Worm (Caenorhabditis elegans) whole organism, mixed stage, embryonic: ENCODE data around the gene T25E4.2.
"Not testable (repeated sequence)": the region's sequence is repeated elsewhere in the genome, so short reads cannot be mapped to it uniquely, and the experiment has no call there.

Experiments used
- M03D4.4 ChIP-seq: sonication (generic microtip); optimal IDR thresholded peaks from 2 replicates; lab custom pipeline; 2017; ENCODE audit warnings: mild to moderate bottlenecking, missing genetic modification characterization, missing compliant biosample characterization
- bed-3 ChIP-seq: fragments of 200-800 bp; sonication (Bioruptor generic); optimal IDR thresholded peaks from 3 replicates; lab custom pipeline; 2018; ENCODE audit warnings: mild to moderate bottlenecking, missing genetic modification characterization, moderate library complexity, missing compliant biosample characterization
- blmp-1 ChIP-seq: fragments of 150-350 bp; optimal IDR thresholded peaks from 2 replicates; lab custom pipeline; 2014; ENCODE audit warnings: missing biosample characterization, missing genetic modification characterization
- ceh-39 ChIP-seq: fragments of 150-350 bp; optimal IDR thresholded peaks from 2 replicates; lab custom pipeline; 2014; ENCODE audit warnings: missing biosample characterization, missing genetic modification characterization
- ceh-43 ChIP-seq: fragments of 200-800 bp; sonication (Bioruptor generic); optimal IDR thresholded peaks from 2 replicates; lab custom pipeline; 2018; ENCODE audit warnings: mild to moderate bottlenecking, missing genetic modification characterization, moderate library complexity, missing compliant biosample characterization
- ceh-83 ChIP-seq: fragments of 200-800 bp; sonication (Bioruptor generic); optimal IDR thresholded peaks from 2 replicates; lab custom pipeline; 2018; ENCODE audit warnings: mild to moderate bottlenecking, missing genetic modification characterization, missing compliant biosample characterization
- ces-1 ChIP-seq: fragments of 150-350 bp; optimal IDR thresholded peaks from 2 replicates; lab custom pipeline; 2014; ENCODE audit warnings: missing biosample characterization, missing genetic modification reagents, missing genetic modification characterization
- cnd-1 ChIP-seq: fragments of 200-800 bp; sonication (Bioruptor generic); optimal IDR thresholded peaks from 2 replicates; lab custom pipeline; 2018; ENCODE audit warnings: mild to moderate bottlenecking, missing genetic modification characterization, missing compliant biosample characterization
- drap-1 ChIP-seq: fragments of 200-800 bp; sonication (Bioruptor generic); optimal IDR thresholded peaks from 3 replicates; lab custom pipeline; 2018; ENCODE audit warnings: mild to moderate bottlenecking, missing genetic modification characterization, missing compliant biosample characterization
- elt-1 ChIP-seq: sonication (generic microtip); optimal IDR thresholded peaks from 2 replicates; lab custom pipeline; 2017; ENCODE audit warnings: missing genetic modification characterization, mild to moderate bottlenecking, missing compliant biosample characterization, antibody characterized with exemption, moderate library complexity, borderline replicate concordance; ENCODE audit not compliant: insufficient read depth
- elt-3 ChIP-seq: fragments of 150-350 bp; optimal IDR thresholded peaks from 2 replicates; lab custom pipeline; 2014; ENCODE audit warnings: missing biosample characterization, missing genetic modification characterization
- flh-1 ChIP-seq: fragments of 200-800 bp; sonication (Bioruptor generic); optimal IDR thresholded peaks from 2 replicates; lab custom pipeline; 2018; ENCODE audit warnings: mild to moderate bottlenecking, missing genetic modification characterization, moderate library complexity, missing compliant biosample characterization
- ham-2 ChIP-seq: fragments of 200-800 bp; sonication (Bioruptor generic); optimal IDR thresholded peaks from 2 replicates; lab custom pipeline; 2018; ENCODE audit warnings: mild to moderate bottlenecking, missing genetic modification characterization, missing compliant biosample characterization
- lin-13 ChIP-seq: fragments of 150-350 bp; optimal IDR thresholded peaks from 2 replicates; lab custom pipeline; 2014; ENCODE audit warnings: missing biosample characterization, missing genetic modification characterization
- lin-32 ChIP-seq: fragments of 200-800 bp; sonication (Bioruptor generic); optimal IDR thresholded peaks from 2 replicates; lab custom pipeline; 2018; ENCODE audit warnings: mild to moderate bottlenecking, missing genetic modification characterization, missing compliant biosample characterization
- lsy-2 ChIP-seq: fragments of 150-350 bp; optimal IDR thresholded peaks from 2 replicates; lab custom pipeline; 2014; ENCODE audit warnings: missing biosample characterization, missing genetic modification characterization
- mep-1 ChIP-seq: fragments of 150-350 bp; optimal IDR thresholded peaks from 2 replicates; lab custom pipeline; 2017; ENCODE audit warnings: missing biosample characterization, missing genetic modification reagents, missing genetic modification characterization, inconsistent platforms
- mls-2 ChIP-seq: sonication (generic microtip); optimal IDR thresholded peaks from 2 replicates; lab custom pipeline; 2016; ENCODE audit warnings: mild to moderate bottlenecking, missing genetic modification characterization, moderate library complexity, missing compliant biosample characterization
- nhr-12 ChIP-seq: fragments of 150-350 bp; optimal IDR thresholded peaks from 2 replicates; lab custom pipeline; 2014; ENCODE audit warnings: missing biosample characterization, missing genetic modification characterization
- nhr-2 ChIP-seq: fragments of 150-350 bp; optimal IDR thresholded peaks from 2 replicates; lab custom pipeline; 2014; ENCODE audit warnings: missing biosample characterization, missing genetic modification characterization
- nhr-237 ChIP-seq: fragments of 150-350 bp; optimal IDR thresholded peaks from 2 replicates; lab custom pipeline; 2014; ENCODE audit warnings: missing biosample characterization, missing genetic modification characterization
- nhr-28 ChIP-seq: fragments of 150-350 bp; optimal IDR thresholded peaks from 2 replicates; lab custom pipeline; 2014; ENCODE audit warnings: missing biosample characterization, missing genetic modification characterization
- pha-4 ChIP-seq: fragments of 150-350 bp; optimal IDR thresholded peaks from 2 replicates; lab custom pipeline; 2018; ENCODE audit warnings: missing biosample characterization, missing genetic modification reagents, missing genetic modification characterization
- sem-2 ChIP-seq: fragments of 200-800 bp; sonication (Bioruptor generic); optimal IDR thresholded peaks from 2 replicates; lab custom pipeline; 2018; ENCODE audit warnings: mild to moderate bottlenecking, missing genetic modification characterization, missing compliant biosample characterization
- tbx-8 ChIP-seq: fragments of 200-800 bp; sonication (Bioruptor generic); optimal IDR thresholded peaks from 2 replicates; lab custom pipeline; 2018; ENCODE audit warnings: mild to moderate bottlenecking, missing genetic modification characterization, moderate library complexity, missing compliant biosample characterization
- unc-120 ChIP-seq: sonication (generic microtip); optimal IDR thresholded peaks from 2 replicates; lab custom pipeline; 2017; ENCODE audit warnings: missing genetic modification characterization, missing compliant biosample characterization; ENCODE audit not compliant: poor library complexity, severe bottlenecking
- unc-62 ChIP-seq: fragments of 150-350 bp; optimal IDR thresholded peaks from 2 replicates; lab custom pipeline; 2014; ENCODE audit warnings: missing biosample characterization, missing genetic modification reagents, missing genetic modification characterization
- zip-8 ChIP-seq: fragments of 150-350 bp; optimal IDR thresholded peaks from 2 replicates; lab custom pipeline; 2014; ENCODE audit warnings: missing biosample characterization, missing genetic modification characterization
- ztf-11 ChIP-seq: fragments of 150-350 bp; optimal IDR thresholded peaks from 2 replicates; lab custom pipeline; 2014; ENCODE audit warnings: missing biosample characterization, missing genetic modification characterization

T25E4.2 gene

ce11 chrII:5543476-5544144, 38.6 kb downstream of the T25E4.2 start (continued):
- peak; percentile 94 for TF ChIP-seq unc-120 (tag; lab: Kevin White, UChicago)
- TF ChIP-seq lin-13 (tag; lab: Kevin White, UChicago): peak; percentile 85
- peak; percentile 92 for TF ChIP-seq pha-4 (tag; lab: Kevin White, UChicago)
- TF ChIP-seq mep-1 (tag; lab: Kevin White, UChicago): peak; percentile 96
- TF ChIP-seq M03D4.4 (tag; lab: Kevin White, UChicago): peak; percentile 86
- TF ChIP-seq lsy-2: peak; percentile 84

- TF ChIP-seq elt-3 (no peak), blmp-1 (no peak), ceh-83 (GFP tag; lab: Kevin White, UChicago) (no peak), nhr-28 (tag; lab: Kevin White, UChicago) (no peak), lsy-2 (no peak), cnd-1 (tag; lab: Kevin White, UChicago) (no peak)
Measured at ce11 chrII:5541685-5542084, 40.5 kb downstream of the T25E4.2 start, which contains the start of gene C17C3.24. TSS of gene C17C3.24 (minus strand) at chrII:5541785.

DNA sequence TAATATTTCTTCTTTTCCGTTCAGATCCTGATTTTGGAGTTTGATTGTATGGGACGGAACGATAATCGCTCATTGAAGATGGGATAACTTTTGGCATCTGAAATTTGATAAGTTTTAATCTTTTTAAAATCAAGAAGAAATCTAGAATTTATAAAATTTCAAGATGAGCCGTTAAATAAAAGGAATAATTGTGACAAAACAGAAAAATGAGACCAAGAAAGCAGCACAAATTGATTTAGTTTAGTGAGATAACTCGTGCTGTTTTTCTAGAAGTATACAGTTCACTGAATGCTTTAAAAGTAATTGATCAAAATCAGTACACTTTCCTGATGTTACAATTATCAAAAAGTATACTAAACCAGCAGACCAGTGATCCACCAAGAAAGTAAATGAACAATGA, 42.1 kb downstream of the T25E4.2 start, which contains the start of gene hlh-27:
Gene hlh-27 (minus strand): TSS at position 101 of the 400 bp plus-strand sequence.
- not testable (repeated sequence) for TF ChIP-seq bed-3; ham-2; zip-8 (tag; lab: Kevin White, UChicago)

ce11 chrII:5537524-5537923, 44.7 kb downstream of the T25E4.2 start, which contains the start of gene C17C3.11:
TSS of gene C17C3.11 (plus strand) at chrII:5537824.
- TF ChIP-seq M03D4.4 (tag; lab: Kevin White, UChicago) (no peak), unc-62 (no peak), mls-2 (no peak), ceh-43 (no peak), nhr-2 (tag; lab: Kevin White, UChicago) (no peak)

DNA sequence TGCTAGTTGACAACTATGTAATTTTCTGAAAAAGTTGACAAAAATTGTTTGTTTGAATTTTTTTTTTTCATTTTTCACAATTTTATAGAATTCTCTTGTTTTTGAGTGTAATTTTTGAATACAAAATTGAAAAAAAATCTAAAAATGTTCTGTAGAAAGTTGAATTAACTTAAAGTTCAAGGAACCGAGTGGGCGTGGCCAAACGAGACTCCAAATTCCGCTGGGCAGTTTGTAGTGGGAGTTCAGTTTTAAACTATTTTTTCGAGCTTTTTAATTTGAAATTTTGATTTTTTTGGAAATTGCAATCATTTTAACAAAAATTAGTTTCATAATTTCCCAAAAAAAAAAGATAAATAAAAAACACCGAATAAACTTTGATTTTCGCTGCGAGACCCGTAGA, 45.1 kb downstream of the T25E4.2 start:
- TF ChIP-seq nhr-28 (tag; lab: Kevin White, UChicago): no peak

DNA sequence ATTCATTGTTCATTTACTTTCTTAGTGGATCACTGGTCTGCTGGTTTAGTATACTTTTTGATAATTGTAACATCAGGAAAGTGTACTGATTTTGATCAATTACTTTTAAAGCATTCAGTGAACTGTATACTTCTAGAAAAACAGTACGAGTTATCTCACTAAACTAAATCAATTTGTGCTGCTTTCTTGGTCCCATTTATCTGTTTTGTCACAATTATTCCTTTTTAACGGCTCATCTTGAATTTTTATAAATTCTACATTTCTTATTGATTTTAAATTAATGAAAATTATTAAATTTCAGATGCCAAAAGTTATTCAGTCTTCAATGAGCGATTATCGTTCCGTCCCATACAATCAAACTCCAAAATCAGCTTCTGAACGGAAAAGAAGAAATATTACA, 47.3 kb downstream of the T25E4.2 start, which contains the start of gene hlh-25:
Gene hlh-25 (plus strand): TSS at position 301 of the 400 bp plus-strand sequence.
- not testable (repeated sequence) for TF ChIP-seq drap-1; tbx-8 (GFP tag; lab: Kevin White, UChicago); ceh-83 (GFP tag; lab: Kevin White, UChicago)
- TF ChIP-seq, all 35 proteins: peak for 0; not testable (repeated sequence) for 35

DNA sequence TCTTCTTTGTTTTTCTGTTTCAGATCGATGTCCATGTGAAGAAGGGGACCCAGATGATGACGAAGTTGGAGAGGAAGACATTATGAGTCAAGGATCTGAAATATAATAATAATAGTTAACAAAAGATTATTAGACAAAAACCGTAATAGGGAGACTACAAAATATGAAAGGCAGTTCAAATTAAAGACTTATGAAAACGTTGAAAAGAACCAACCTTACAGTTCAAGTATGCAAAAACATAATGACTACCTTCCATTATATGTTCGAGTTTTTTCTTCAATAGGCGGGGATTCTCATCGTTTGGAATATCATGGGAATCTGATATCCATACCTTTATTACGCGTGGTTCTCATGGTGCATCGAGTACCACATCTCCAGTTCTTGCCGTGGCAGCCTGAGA, 48.6 kb downstream of the T25E4.2 start, which contains the start of gene hlh-26:
Gene hlh-26 (minus strand): TSS at position 101 of the 400 bp plus-strand sequence.
- no peak for TF ChIP-seq elt-1 (tag; lab: Kevin White, UChicago)

DNA sequence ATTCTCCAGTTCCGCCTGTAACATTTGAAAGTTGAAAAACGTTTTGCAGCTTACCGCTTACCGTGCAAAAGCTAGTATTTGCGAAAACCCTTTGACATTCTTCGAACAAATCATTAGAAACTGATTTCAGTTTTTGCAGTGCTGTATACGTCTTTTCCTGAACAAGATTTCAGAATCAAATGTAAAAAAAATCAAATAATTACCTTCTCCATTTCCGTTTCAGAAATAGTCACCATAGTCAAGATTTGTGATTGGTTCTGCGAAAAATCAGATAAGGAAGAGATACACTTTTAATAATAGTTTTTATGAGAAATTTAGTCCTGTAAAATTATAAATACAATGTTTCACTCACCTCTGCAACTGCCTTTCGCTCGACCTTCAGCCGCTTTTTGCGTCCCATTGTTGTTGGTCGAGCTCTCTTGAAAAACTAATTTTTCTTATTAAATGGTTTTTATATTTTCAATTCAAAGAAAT, 50.3 kb downstream of the T25E4.2 start, which contains the start of gene C17C3.9:
Gene C17C3.9 (minus strand): TSS at position 424 of the 474 bp plus-strand sequence.
- TF ChIP-seq nhr-12 (no peak), cnd-1 (tag; lab: Kevin White, UChicago) (no peak), zip-8 (tag; lab: Kevin White, UChicago) (no peak), bed-3 (no peak), ces-1 (GFP tag; lab: Kevin White, UChicago) (no peak), ceh-43 (no peak), sem-2 (no peak), elt-1 (tag; lab: Kevin White, UChicago) (no peak), ztf-11 (no peak), mep-1 (tag; lab: Kevin White, UChicago) (no peak), ceh-39 (tag; lab: Kevin White, UChicago) (no peak), nhr-237 (tag; lab: Kevin White, UChicago) (no peak), nhr-28 (tag; lab: Kevin White, UChicago) (no peak), pha-4 (tag; lab: Kevin White, UChicago) (no peak), flh-1 (GFP tag; lab: Kevin White, UChicago) (no peak), lin-32 (no peak), blmp-1 (no peak), elt-3 (no peak)
